Fruit fly (Drosophila melanogaster): ENCODE results near the gene CG8419.
A peak's percentile ranks its signal among the peaks of the same experiment; 100 is the strongest.

Gene CG8419

dm6 chr2L:8243903-8244302 is 37.9 kb downstream of the CG8419 start, which contains the start of gene CG43057:
CG43057 (minus strand) TSS chr2L:8244003.
- no peak for TF ChIP-seq ey (GFP tag; optimal IDR thresholded peaks at IDR 0.05)
- no peak for TF ChIP-seq pan (optimal IDR thresholded peaks at IDR 0.05)
- TF ChIP-seq sv (GFP tag; optimal IDR thresholded peaks at IDR 0.05) = no peak
- no peak for TF ChIP-seq Jra (GFP tag; optimal IDR thresholded peaks at IDR 0.05)
- no peak for TF ChIP-seq dl (GFP tag; optimal IDR thresholded peaks at IDR 0.05; ENCODE audit: insufficient read depth in 1 of 2, partially characterized antibody in 2 of 2)
- TF ChIP-seq OdsH (GFP tag; optimal IDR thresholded peaks at IDR 0.05) = no peak
- no peak for TF ChIP-seq Hr83 (GFP tag; optimal IDR thresholded peaks at IDR 0.05; ENCODE audit: poor library complexity, severe bottlenecking)
- TF ChIP-seq Sp1 (GFP tag; optimal IDR thresholded peaks at IDR 0.05) = no peak
- TF ChIP-seq Rel (GFP tag; optimal IDR thresholded peaks at IDR 0.05) = no peak
- TF ChIP-seq Rel (tag; optimal IDR thresholded peaks at IDR 0.05) = no peak
- no peak for TF ChIP-seq foxo (GFP tag; optimal IDR thresholded peaks at IDR 0.05)
- no peak for TF ChIP-seq tai (GFP tag; optimal IDR thresholded peaks at IDR 0.05)
- no peak for TF ChIP-seq fru (GFP tag; optimal IDR thresholded peaks at IDR 0.05)
- TF ChIP-seq Vsx2 (GFP tag; optimal IDR thresholded peaks at IDR 0.05; ENCODE audit: partially characterized antibody) = no peak
- TF ChIP-seq sage (GFP tag; optimal IDR thresholded peaks at IDR 0.05) = no peak

DNA sequence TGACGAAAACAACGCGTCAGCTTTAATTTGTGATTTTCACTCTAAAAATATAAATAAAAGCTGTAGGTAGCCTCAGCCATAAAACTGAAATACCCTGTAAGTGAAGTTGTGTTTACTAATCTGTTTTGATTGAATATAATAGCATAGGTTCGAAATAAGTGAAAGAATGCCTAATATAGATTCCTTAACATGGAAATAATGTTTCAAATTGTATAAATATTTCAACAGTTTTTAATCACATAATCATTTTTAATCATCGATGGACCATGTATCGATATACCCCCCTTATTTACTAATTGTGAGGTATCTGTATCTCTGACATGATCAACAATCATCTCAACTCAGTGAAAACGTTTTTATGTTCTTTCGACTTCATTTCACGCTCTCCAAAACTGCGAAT is 49.4 kb downstream of the CG8419 start:
- TF ChIP-seq OdsH (GFP tag; optimal IDR thresholded peaks at IDR 0.05) = peak; percentile 43
- no peak for TF ChIP-seq CG32264 (GFP tag; optimal IDR thresholded peaks at IDR 0.05)
- no peak for TF ChIP-seq lola (GFP tag; optimal IDR thresholded peaks at IDR 0.05)
- peak; percentile 16 for TF ChIP-seq br (GFP tag; optimal IDR thresholded peaks at IDR 0.05)
- no peak for TF ChIP-seq dmrt93B (GFP tag; optimal IDR thresholded peaks at IDR 0.05)
- TF ChIP-seq Dfd (GFP tag; optimal IDR thresholded peaks at IDR 0.05) = no peak
- no peak for TF ChIP-seq Hr78 (GFP tag; optimal IDR thresholded peaks at IDR 0.05)

- no peak for TF ChIP-seq Dif (GFP tag; optimal IDR thresholded peaks at IDR 0.05; ENCODE audit: partially characterized antibody)
- TF ChIP-seq GATAd (GFP tag; optimal IDR thresholded peaks at IDR 0.05) = no peak
- TF ChIP-seq dmrt93B (GFP tag; optimal IDR thresholded peaks at IDR 0.05) = no peak
- no peak for TF ChIP-seq usp (GFP tag; optimal IDR thresholded peaks at IDR 0.05)
- no peak for TF ChIP-seq Myc (optimal IDR thresholded peaks at IDR 0.05)
- no peak for TF ChIP-seq sv (GFP tag; optimal IDR thresholded peaks at IDR 0.05)
- no peak for TF ChIP-seq tai (GFP tag; optimal IDR thresholded peaks at IDR 0.05)
- TF ChIP-seq dl (GFP tag; optimal IDR thresholded peaks at IDR 0.05; ENCODE audit: insufficient read depth in 1 of 2, partially characterized antibody in 2 of 2) = no peak
- no peak for TF ChIP-seq Hr78 (GFP tag; optimal IDR thresholded peaks at IDR 0.05)
- no peak for TF ChIP-seq fru (GFP tag; optimal IDR thresholded peaks at IDR 0.05)
- no peak for TF ChIP-seq Rel (GFP tag; optimal IDR thresholded peaks at IDR 0.05)
- no peak for TF ChIP-seq Rel (tag; optimal IDR thresholded peaks at IDR 0.05)
- no peak for TF ChIP-seq ey (GFP tag; optimal IDR thresholded peaks at IDR 0.05)
- TF ChIP-seq Vsx2 (GFP tag; optimal IDR thresholded peaks at IDR 0.05; ENCODE audit: partially characterized antibody) = no peak
These were observed 51.7 kb downstream of the CG8419 start, which contains the start of gene CG8086 for dm6 chr2L:8257401-8258266. CG8086 (minus strand) TSS chr2L:8257502.

Measured in whole organism, wandering third instar larva.